Worm (Caenorhabditis elegans): Measurements from ENCODE around the gene art-1.

ce11 chrII:6927034-6927433 is 45.0 kb downstream of the art-1 start:
- TF ChIP-seq him-1 (tag; optimal IDR thresholded peaks at IDR 0.05) (no peak), dao-5 (tag; optimal IDR thresholded peaks at IDR 0.05) (no peak)
